Worm (Caenorhabditis elegans) whole organism, young adult: ENCODE measurements around the gene ZK616.1.

ENCODE experiments used
- B0019.2 ChIP-seq: fragments of 200-800 bp; sonication (Bioruptor generic); conservative IDR thresholded peaks from 2 replicates; pipeline ENCODE4 v1.3.6; 2022; ENCODE audit warnings: missing genetic modification reagents, missing genetic modification characterization, missing compliant biosample characterization
- B0035.1 ChIP-seq: sonication (generic microtip); optimal IDR thresholded peaks from 2 replicates; lab custom pipeline; 2016; ENCODE audit warnings: missing genetic modification characterization, mild to moderate bottlenecking, missing compliant biosample characterization, missing genotype, missing genetic modification reagents
- F37B4.10 ChIP-seq: fragments of 200-800 bp; sonication (Bioruptor generic); IDR thresholded peaks from 2 replicates; pipeline ENCODE4 v1.3.6; 2022; ENCODE audit warnings: missing genetic modification characterization, missing compliant biosample characterization
- F55B11.4 ChIP-seq: sonication (generic microtip); optimal IDR thresholded peaks from 2 replicates; lab custom pipeline; 2016; ENCODE audit warnings: missing compliant biosample characterization, missing genetic modification characterization, borderline replicate concordance; ENCODE audit not compliant: insufficient read depth
- F57A8.1 ChIP-seq: fragments of 200-800 bp; sonication (Bioruptor generic); optimal IDR thresholded peaks from 2 replicates; lab custom pipeline; 2018; ENCODE audit warnings: mild to moderate bottlenecking, missing genetic modification characterization, moderate library complexity, missing compliant biosample characterization
- K11D2.4 ChIP-seq: fragments of 200-800 bp; sonication (Bioruptor generic); IDR thresholded peaks from 2 replicates; pipeline ENCODE4 v1.3.6; 2022; ENCODE audit warnings: missing genetic modification reagents, missing genetic modification characterization, missing compliant biosample characterization
- Y53G8AR.9 ChIP-seq: fragments of 200-800 bp; sonication (Bioruptor generic); conservative IDR thresholded peaks from 2 replicates; pipeline ENCODE4 v1.3.6; 2022; ENCODE audit warnings: missing genetic modification reagents, missing genetic modification characterization, missing compliant biosample characterization
- attf-6 ChIP-seq: fragments of 200-800 bp; sonication (Bioruptor generic); IDR thresholded peaks from 2 replicates; pipeline ENCODE4 v1.3.6; 2022; ENCODE audit warnings: missing genetic modification reagents, missing genetic modification characterization, missing compliant biosample characterization
- bed-2 ChIP-seq: fragments of 200-800 bp; sonication (Bioruptor generic); IDR thresholded peaks from 2 replicates; pipeline ENCODE4 v1.3.6; 2022; ENCODE audit warnings: missing genetic modification reagents, missing genetic modification characterization, missing compliant biosample characterization
- ccch-3 ChIP-seq: fragments of 200-800 bp; sonication (Bioruptor generic); optimal IDR thresholded peaks from 2 replicates; lab custom pipeline; 2018; ENCODE audit warnings: mild to moderate bottlenecking, missing genetic modification characterization, missing compliant biosample characterization
- ceh-91 ChIP-seq: fragments of 200-800 bp; sonication (Bioruptor generic); IDR thresholded peaks from 2 replicates; pipeline ENCODE4 v1.3.6; 2022; ENCODE audit warnings: missing genetic modification reagents, missing genetic modification characterization, missing compliant biosample characterization
- efl-1 ChIP-seq: fragments of 150-350 bp; optimal IDR thresholded peaks from 2 replicates; lab custom pipeline; 2014; ENCODE audit warnings: missing biosample characterization, missing genetic modification reagents, missing genetic modification characterization
- egl-18 ChIP-seq: fragments of 200-800 bp; sonication (Bioruptor generic); IDR thresholded peaks from 2 replicates; pipeline ENCODE4 v1.3.6; 2022; ENCODE audit warnings: missing genetic modification reagents, missing genetic modification characterization, missing compliant biosample characterization
- hlh-26 ChIP-seq: fragments of 200-800 bp; sonication (Bioruptor generic); conservative IDR thresholded peaks from 2 replicates; pipeline ENCODE4 v1.3.6; 2022; ENCODE audit warnings: missing genetic modification reagents, missing genetic modification characterization, missing compliant biosample characterization
- hmg-1.2 ChIP-seq: fragments of 200-800 bp; sonication (Bioruptor generic); IDR thresholded peaks from 2 replicates; pipeline ENCODE4 v1.3.6; 2022; ENCODE audit warnings: missing genetic modification reagents, missing genetic modification characterization, missing compliant biosample characterization
- let-607 ChIP-seq, 2 experiments: fragments of 200-800 bp in 1 of 2; sonication (Bioruptor generic) in 1 of 2; sonication (generic microtip) in 1 of 2; optimal IDR thresholded peaks; 2 replicates each; lab custom pipeline; 2016 to 2018; ENCODE audit warnings: mild to moderate bottlenecking in 2 of 2, missing compliant biosample characterization in 2 of 2, missing genetic modification characterization in 2 of 2, moderate library complexity in 2 of 2, missing genotype in 1 of 2
- lin-35 ChIP-seq, 3 experiments: fragments of 150-350 bp in 2 of 3; sonication (generic microtip) in 1 of 3; optimal IDR thresholded peaks; 2 replicates each; lab custom pipeline; 2014 to 2018; ENCODE audit warnings: missing biosample characterization in 3 of 3, missing genetic modification characterization in 3 of 3, missing genetic modification reagents in 3 of 3
- madf-3 ChIP-seq: fragments of 200-800 bp; sonication (Bioruptor generic); IDR thresholded peaks from 2 replicates; pipeline ENCODE4 v1.3.6; 2022; ENCODE audit warnings: missing genetic modification reagents, missing genetic modification characterization, missing compliant biosample characterization
- mel-28 ChIP-seq: sonication (generic microtip); optimal IDR thresholded peaks from 2 replicates; lab custom pipeline; 2016; ENCODE audit warnings: borderline replicate concordance, mild to moderate bottlenecking, missing genetic modification characterization, missing compliant biosample characterization
- nfyb-1 ChIP-seq: fragments of 200-800 bp; sonication (Bioruptor generic); IDR thresholded peaks from 2 replicates; pipeline ENCODE4 v1.3.6; 2022; ENCODE audit warnings: missing genetic modification reagents, missing genetic modification characterization, missing compliant biosample characterization
- nhr-120 ChIP-seq: fragments of 200-800 bp; sonication (Bioruptor generic); IDR thresholded peaks from 2 replicates; pipeline ENCODE4 v1.3.6; 2022; ENCODE audit warnings: missing genetic modification characterization, missing compliant biosample characterization
- nhr-80 ChIP-seq: sonication (generic microtip); optimal IDR thresholded peaks from 2 replicates; lab custom pipeline; 2016; ENCODE audit warnings: missing genetic modification characterization, missing compliant biosample characterization
- nhr-90 ChIP-seq: sonication (generic microtip); optimal IDR thresholded peaks from 2 replicates; lab custom pipeline; 2016; ENCODE audit warnings: missing genotype, mild to moderate bottlenecking, missing genetic modification characterization, missing compliant biosample characterization
- rec-8 ChIP-seq, 2 experiments: sonication (generic microtip); optimal IDR thresholded peaks; 2 replicates each; lab custom pipeline; 2016; ENCODE audit warnings: mild to moderate bottlenecking in 2 of 2, missing genetic modification characterization in 2 of 2, missing genetic modification reagents in 2 of 2, missing genotype in 2 of 2, missing biosample characterization in 1 of 2, missing compliant biosample characterization in 1 of 2, moderate library complexity in 1 of 2
- snpc-1.1 ChIP-seq: sonication (generic microtip); optimal IDR thresholded peaks from 2 replicates; lab custom pipeline; 2017; ENCODE audit warnings: missing genetic modification characterization, mild to moderate bottlenecking, missing compliant biosample characterization, antibody characterized with exemption, moderate library complexity, missing genotype, missing genetic modification reagents; ENCODE audit not compliant: insufficient read depth
- sptf-2 ChIP-seq: fragments of 200-800 bp; sonication (Bioruptor generic); optimal IDR thresholded peaks from 2 replicates; lab custom pipeline; 2018; ENCODE audit warnings: mild to moderate bottlenecking, missing genetic modification characterization, missing compliant biosample characterization
- tbp1 ChIP-seq: fragments of 200-800 bp; sonication (Bioruptor generic); optimal IDR thresholded peaks from 2 replicates; lab custom pipeline; 2018; ENCODE audit warnings: mild to moderate bottlenecking, missing genetic modification characterization, missing compliant biosample characterization
- tbx-9 ChIP-seq: sonication (generic microtip); optimal IDR thresholded peaks from 2 replicates; lab custom pipeline; 2016; ENCODE audit warnings: borderline replicate concordance, missing genetic modification characterization, inconsistent platforms, missing compliant biosample characterization
- xnd-1 ChIP-seq: sonication (generic microtip); optimal IDR thresholded peaks from 2 replicates; lab custom pipeline; 2016; ENCODE audit warnings: missing genotype, missing genetic modification reagents, missing genetic modification characterization, missing compliant biosample characterization
- zfh-2 ChIP-seq: fragments of 200-800 bp; sonication (Bioruptor generic); conservative IDR thresholded peaks from 2 replicates; pipeline ENCODE4 v1.3.6; 2022; ENCODE audit warnings: missing genetic modification reagents, missing genetic modification characterization, missing compliant biosample characterization
- zim-3 ChIP-seq: sonication (generic microtip); optimal IDR thresholded peaks from 2 replicates; lab custom pipeline; 2017; ENCODE audit warnings: mild to moderate bottlenecking, missing genetic modification characterization, moderate library complexity, missing compliant biosample characterization
- ztf-25 ChIP-seq: fragments of 200-800 bp; sonication (Bioruptor generic); IDR thresholded peaks from 2 replicates; pipeline ENCODE4 v1.3.6; 2022; ENCODE audit warnings: missing genetic modification reagents, missing genetic modification characterization, missing compliant biosample characterization
- ztf-6 ChIP-seq: fragments of 200-800 bp; sonication (Bioruptor generic); IDR thresholded peaks from 2 replicates; pipeline ENCODE4 v1.3.6; 2022; ENCODE audit warnings: missing genetic modification reagents, missing genetic modification characterization, missing compliant biosample characterization

Gene ZK616.1

DNA sequence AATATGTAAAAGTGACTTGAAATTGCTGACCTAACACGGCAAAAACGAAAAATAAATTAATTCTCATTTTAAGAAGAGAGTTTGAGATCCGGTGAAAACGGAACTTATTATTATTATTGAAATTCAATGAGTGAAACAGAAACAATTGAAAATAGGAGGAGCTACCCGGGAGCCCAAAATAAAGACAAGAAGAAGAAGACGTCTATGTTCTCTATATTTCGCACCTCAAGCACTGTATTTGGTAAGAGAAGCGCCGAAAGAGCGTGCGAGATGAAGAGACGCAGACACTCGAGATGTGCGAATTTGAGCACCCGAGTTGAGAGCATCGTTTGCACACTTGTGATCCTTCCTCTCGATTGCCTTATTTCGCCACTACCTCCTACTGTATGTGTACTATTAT is 15.0 kb downstream of the ZK616.1 start, which contains the start of gene spp-7:
spp-7 (minus strand) TSS at position 101 of the 400 bp plus-strand sequence.
- TF ChIP-seq mel-28 (tag; lab: Kevin White, UChicago) = no peak
- no peak for TF ChIP-seq tbx-9 (tag; lab: Kevin White, UChicago)
- TF ChIP-seq hlh-26 (GFP tag; lab: Robert Waterston, UW) = no peak
- no peak for TF ChIP-seq egl-18 (GFP tag; lab: Robert Waterston, UW)
- TF ChIP-seq hmg-1.2 = peak; percentile 64
- no peak for TF ChIP-seq ceh-91 (GFP tag; lab: Robert Waterston, UW)
- TF ChIP-seq Y53G8AR.9 (GFP tag; lab: Robert Waterston, UW) = no peak
- no peak for TF ChIP-seq zim-3 (tag; lab: Kevin White, UChicago)

- TF ChIP-seq madf-3 (GFP tag; lab: Robert Waterston, UW) (no peak), zfh-2 (GFP tag; lab: Robert Waterston, UW) (no peak), nhr-120 (GFP tag; lab: Robert Waterston, UW) (no peak), efl-1 (GFP tag; lab: Kevin White, UChicago) (no peak), B0035.1 (tag; lab: Kevin White, UChicago) (no peak), attf-6 (GFP tag; lab: Robert Waterston, UW) (no peak), let-607 (tag; optimal IDR thresholded peaks at IDR 0.05; lab: Kevin White, UChicago) (no peak), nhr-80 (tag; lab: Kevin White, UChicago) (no peak), F37B4.10 (no peak), Y53G8AR.9 (GFP tag; lab: Robert Waterston, UW) (no peak), B0019.2 (GFP tag; lab: Robert Waterston, UW) (no peak)
Observed at ce11 chrIV:5419122-5419521, 18.4 kb downstream of the ZK616.1 start, which contains the start of gene ehn-3. ehn-3 (minus strand) TSS chrIV:5419222.

DNA sequence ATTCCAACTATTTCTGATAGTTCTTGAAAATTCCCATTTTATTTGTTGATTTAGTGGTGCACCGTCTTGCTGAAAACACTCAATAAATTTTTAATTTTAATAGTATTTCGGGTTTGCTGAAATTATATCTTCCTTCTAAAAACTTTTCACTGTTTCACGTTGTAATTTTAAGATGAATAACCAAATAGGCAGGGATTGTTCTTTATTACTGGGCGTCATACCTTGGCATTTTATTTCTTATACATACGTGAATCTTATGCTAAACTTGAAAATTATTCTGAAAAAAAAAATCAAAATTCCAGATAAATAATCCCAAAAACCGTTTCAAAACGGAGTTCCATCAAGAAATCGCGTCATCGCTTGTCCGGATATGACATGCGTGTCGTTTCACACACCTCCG is 38.0 kb downstream of the ZK616.1 start, which contains the start of gene mgl-3:
mgl-3 (plus strand) TSS at position 301 of the 400 bp plus-strand sequence.
- TF ChIP-seq K11D2.4 (GFP tag; lab: Robert Waterston, UW) = no peak
- no peak for TF ChIP-seq F57A8.1 (GFP tag; lab: Kevin White, UChicago)
- TF ChIP-seq nfyb-1 (GFP tag; lab: Robert Waterston, UW) = no peak
- no peak for TF ChIP-seq sptf-2 (GFP tag; lab: Kevin White, UChicago)
- TF ChIP-seq bed-2 = no peak
- no peak for TF ChIP-seq ccch-3
- no peak for TF ChIP-seq B0035.1 (tag; lab: Kevin White, UChicago)
- no peak for TF ChIP-seq ztf-6 (GFP tag; lab: Robert Waterston, UW)
- TF ChIP-seq nhr-90 (tag; lab: Kevin White, UChicago) = no peak
- no peak for TF ChIP-seq ztf-25
- TF ChIP-seq rec-8 (tag; optimal IDR thresholded peaks at IDR 0.05; lab: Kevin White, UChicago) = no peak
- no peak for TF ChIP-seq F55B11.4 (tag; lab: Kevin White, UChicago)
- no peak for TF ChIP-seq tbp1
- no peak for TF ChIP-seq snpc-1.1 (tag; lab: Kevin White, UChicago)
- TF ChIP-seq lin-35 (GFP tag; optimal IDR thresholded peaks at IDR 0.05; lab: Kevin White, UChicago) = no peak
- no peak for TF ChIP-seq tbx-9 (tag; lab: Kevin White, UChicago)
- TF ChIP-seq xnd-1 (tag; lab: Kevin White, UChicago) = no peak
- TF ChIP-seq, all 124 proteins: peak for 0
